Fruit fly (Drosophila melanogaster) whole organism, embryonic: ENCODE data around the gene Snx1.
A peak's percentile ranks its signal among the peaks of the same experiment; 100 is the strongest.

Experiments
- Antp ChIP-seq: fragments of 200-800 bp; sonication (Bioruptor generic); optimal IDR thresholded peaks from 3 replicates; lab custom pipeline; 2016; ENCODE audit warnings: missing biosample characterization, missing genetic modification characterization
- CG12942 ChIP-seq: fragments of 200-800 bp; sonication (Bioruptor generic); optimal IDR thresholded peaks from 3 replicates; lab custom pipeline; 2016; ENCODE audit warnings: missing biosample characterization, missing genetic modification characterization
- CG14441 ChIP-seq: fragments of 200-800 bp; sonication (Bioruptor generic); IDR thresholded peaks from 2 replicates; pipeline ENCODE4 v1.3.6; 2022; ENCODE audit warnings: missing biosample characterization, missing genetic modification characterization
- CG14710 ChIP-seq: fragments of 200-800 bp; sonication (Bioruptor generic); optimal IDR thresholded peaks from 3 replicates; lab custom pipeline; 2019; ENCODE audit warnings: missing biosample characterization, mild to moderate bottlenecking, missing genetic modification characterization, moderate library complexity
- CG15514 ChIP-seq: fragments of 200-800 bp; sonication (Bioruptor generic); optimal IDR thresholded peaks from 3 replicates; lab custom pipeline; 2017; ENCODE audit warnings: missing biosample characterization, missing genetic modification characterization, mild to moderate bottlenecking, moderate library complexity, missing genetic modification reagents
- CG1647 ChIP-seq: fragments of 200-800 bp; sonication (Bioruptor generic); optimal IDR thresholded peaks from 3 replicates; lab custom pipeline; 2016; ENCODE audit warnings: missing biosample characterization, missing genetic modification characterization
- CG17186 ChIP-seq: fragments of 200-800 bp; sonication (Bioruptor generic); optimal IDR thresholded peaks from 3 replicates; lab custom pipeline; 2017; ENCODE audit warnings: missing biosample characterization, missing genetic modification reagents, missing genetic modification characterization
- CG17829 ChIP-seq: fragments of 200-800 bp; optimal IDR thresholded peaks from 2 replicates; lab custom pipeline; 2019; ENCODE audit warnings: missing biosample characterization, mild to moderate bottlenecking, missing genetic modification characterization, moderate library complexity
- CG18599 ChIP-seq: fragments of 200-800 bp; sonication (Bioruptor generic); optimal IDR thresholded peaks from 3 replicates; lab custom pipeline; 2017; ENCODE audit warnings: missing biosample characterization, missing genetic modification characterization, mild to moderate bottlenecking, moderate library complexity, missing genetic modification reagents
- CG2889 ChIP-seq: fragments of 200-800 bp; sonication (Bioruptor generic); IDR thresholded peaks from 3 replicates; pipeline ENCODE4 v1.3.6; 2022; ENCODE audit warnings: missing biosample characterization, missing genetic modification characterization
- CG31365 ChIP-seq: fragments of 200-800 bp; sonication (Bioruptor generic); optimal IDR thresholded peaks from 2 replicates; lab custom pipeline; 2018; ENCODE audit warnings: missing biosample characterization, mild to moderate bottlenecking, missing genetic modification characterization
- CG33213 ChIP-seq: fragments of 200-800 bp; sonication (Bioruptor generic); optimal IDR thresholded peaks from 3 replicates; lab custom pipeline; 2016; ENCODE audit warnings: missing biosample characterization, missing genetic modification characterization
- CG34224 ChIP-seq: fragments of 200-800 bp; sonication (Bioruptor generic); IDR thresholded peaks from 3 replicates; pipeline ENCODE4 v1.3.6; 2022; ENCODE audit warnings: missing biosample characterization, missing genetic modification characterization; ENCODE audit not compliant: partially characterized antibody
- CG34376 ChIP-seq: fragments of 200-800 bp; sonication (Bioruptor generic); optimal IDR thresholded peaks from 2 replicates; lab custom pipeline; 2018; ENCODE audit warnings: missing biosample characterization, mild to moderate bottlenecking, missing genetic modification characterization
- CG4707 ChIP-seq: fragments of 200-800 bp; sonication (Bioruptor generic); optimal IDR thresholded peaks from 2 replicates; lab custom pipeline; 2018; ENCODE audit warnings: missing biosample characterization, mild to moderate bottlenecking, missing genetic modification characterization, moderate library complexity
- CG6175 ChIP-seq: fragments of 200-800 bp; sonication (Bioruptor generic); IDR thresholded peaks from 3 replicates; pipeline ENCODE4 v1.3.6; 2022; ENCODE audit warnings: missing biosample characterization, missing genetic modification characterization
- CG7271 ChIP-seq: fragments of 200-800 bp; sonication (Bioruptor generic); optimal IDR thresholded peaks from 2 replicates; lab custom pipeline; 2018; ENCODE audit warnings: missing biosample characterization, mild to moderate bottlenecking, missing genetic modification characterization, moderate library complexity
- CG7556 ChIP-seq: fragments of 200-800 bp; sonication (Bioruptor generic); optimal IDR thresholded peaks from 2 replicates; lab custom pipeline; 2017; ENCODE audit warnings: missing biosample characterization, mild to moderate bottlenecking, missing genetic modification characterization
- CG8388 ChIP-seq: fragments of 200-800 bp; sonication (Bioruptor generic); optimal IDR thresholded peaks from 2 replicates; lab custom pipeline; 2019; ENCODE audit warnings: missing biosample characterization, mild to moderate bottlenecking, missing genetic modification characterization, moderate library complexity
- CG9876 ChIP-seq: fragments of 200-800 bp; sonication (Bioruptor generic); optimal IDR thresholded peaks from 2 replicates; lab custom pipeline; 2016; ENCODE audit warnings: missing biosample characterization, missing genetic modification characterization
- Camta ChIP-seq: fragments of 200-800 bp; sonication (Bioruptor generic); optimal IDR thresholded peaks from 2 replicates; lab custom pipeline; 2016; ENCODE audit warnings: missing biosample characterization, missing genetic modification characterization
- Dip2 ChIP-seq: fragments of 200-800 bp; sonication (Bioruptor generic); IDR thresholded peaks from 2 replicates; pipeline ENCODE4 v1.3.6; 2022; ENCODE audit warnings: missing biosample characterization, missing genetic modification characterization
- Doc3 ChIP-seq: fragments of 200-800 bp; sonication (Bioruptor generic); IDR thresholded peaks from 3 replicates; pipeline ENCODE4 v1.3.6; 2022; ENCODE audit warnings: missing biosample characterization, missing genetic modification characterization; ENCODE audit not compliant: partially characterized antibody
- Eip74EF ChIP-seq, 2 experiments: fragments of 200-800 bp in 1 of 2; fragments of >200 bp in 1 of 2; sonication (Bioruptor generic) in 1 of 2; optimal IDR thresholded peaks; 2 replicates each; lab custom pipeline; 2017 to 2019; ENCODE audit warnings: missing biosample characterization in 2 of 2, missing genetic modification characterization in 2 of 2, mild to moderate bottlenecking in 1 of 2, moderate library complexity in 1 of 2
- Fer3 ChIP-seq: fragments of 200-800 bp; sonication (Bioruptor generic); optimal IDR thresholded peaks from 2 replicates; lab custom pipeline; 2018; ENCODE audit warnings: missing biosample characterization, mild to moderate bottlenecking, missing genetic modification characterization, moderate library complexity
- GATAe ChIP-seq: fragments of 200-800 bp; sonication (Bioruptor generic); conservative IDR thresholded peaks from 2 replicates; pipeline ENCODE4 v1.3.6; 2022; ENCODE audit warnings: missing biosample characterization, missing genetic modification characterization
- Hmr ChIP-seq: fragments of 200-800 bp; sonication (Bioruptor generic); optimal IDR thresholded peaks from 3 replicates; lab custom pipeline; 2017; ENCODE audit warnings: mild to moderate bottlenecking, missing biosample characterization, missing genetic modification reagents, missing genetic modification characterization
- Spps ChIP-seq: fragments of 200-800 bp; sonication (Bioruptor generic); optimal IDR thresholded peaks from 2 replicates; lab custom pipeline; 2018; ENCODE audit warnings: missing biosample characterization, mild to moderate bottlenecking, missing genetic modification characterization
- cato ChIP-seq: fragments of 200-800 bp; sonication (Bioruptor generic); optimal IDR thresholded peaks from 2 replicates; lab custom pipeline; 2016; ENCODE audit warnings: missing biosample characterization, missing genetic modification characterization, borderline replicate concordance
- crol ChIP-seq: fragments of 200-800 bp; sonication (Bioruptor generic); IDR thresholded peaks from 2 replicates; pipeline ENCODE4 v1.3.6; 2022; ENCODE audit warnings: missing biosample characterization, missing genetic modification characterization
- dan ChIP-seq: fragments of 200-800 bp; sonication (Bioruptor generic); IDR thresholded peaks from 2 replicates; pipeline ENCODE4 v1.3.6; 2022; ENCODE audit warnings: missing biosample characterization, missing genetic modification characterization
- dmrt99B ChIP-seq: fragments of 200-800 bp; sonication (Bioruptor generic); optimal IDR thresholded peaks from 2 replicates; lab custom pipeline; 2018; ENCODE audit warnings: missing biosample characterization, mild to moderate bottlenecking, missing genetic modification characterization, moderate library complexity
- ewg ChIP-seq: fragments of 200-800 bp; sonication (Bioruptor generic); optimal IDR thresholded peaks from 3 replicates; lab custom pipeline; 2017; ENCODE audit warnings: mild to moderate bottlenecking, missing biosample characterization, missing genetic modification reagents, missing genetic modification characterization
- gsb-n ChIP-seq: fragments of 200-800 bp; sonication (Bioruptor generic); optimal IDR thresholded peaks from 3 replicates; lab custom pipeline; 2018; ENCODE audit warnings: missing biosample characterization, mild to moderate bottlenecking, missing genetic modification characterization
- hbn ChIP-seq: fragments of 200-800 bp; sonication (Bioruptor generic); IDR thresholded peaks from 2 replicates; pipeline ENCODE4 v1.3.6; 2022; ENCODE audit warnings: missing biosample characterization, missing genetic modification characterization; ENCODE audit not compliant: partially characterized antibody
- hth ChIP-seq: fragments of >200 bp; optimal IDR thresholded peaks from 2 replicates; lab custom pipeline; 2017; ENCODE audit warnings: inconsistent platforms
- maf-S ChIP-seq: fragments of 200-800 bp; sonication (Bioruptor generic); optimal IDR thresholded peaks from 2 replicates; lab custom pipeline; 2016; ENCODE audit warnings: missing biosample characterization, missing genetic modification characterization
- mirr ChIP-seq: fragments of 200-800 bp; sonication (Bioruptor generic); optimal IDR thresholded peaks from 3 replicates; lab custom pipeline; 2018; ENCODE audit warnings: missing biosample characterization, mild to moderate bottlenecking, missing genetic modification characterization
- nau ChIP-seq: fragments of 200-800 bp; sonication (Bioruptor generic); optimal IDR thresholded peaks from 3 replicates; lab custom pipeline; 2017; ENCODE audit warnings: missing biosample characterization, mild to moderate bottlenecking, missing genetic modification characterization, missing genetic modification reagents
- nerfin-1 ChIP-seq: fragments of 200-800 bp; sonication (Bioruptor generic); optimal IDR thresholded peaks from 3 replicates; lab custom pipeline; 2019; ENCODE audit warnings: missing biosample characterization, mild to moderate bottlenecking, missing genetic modification characterization, moderate library complexity
- odd ChIP-seq: fragments of 200-800 bp; sonication (Bioruptor generic); optimal IDR thresholded peaks from 2 replicates; lab custom pipeline; 2017; ENCODE audit warnings: missing biosample characterization, mild to moderate bottlenecking, missing genetic modification characterization
- prd ChIP-seq, 3 experiments: fragments of >200 bp in 2 of 3; fragments of 200-800 bp in 1 of 3; sonication (Bioruptor generic) in 1 of 3; optimal IDR thresholded peaks in 2 of 3; IDR thresholded peaks in 1 of 3; 2 replicates in 2 of 3; 3 replicates in 1 of 3; pipeline versions ENCODE4 v1.3.6 to Lab custom; 2017 to 2022; ENCODE audit warnings: missing biosample characterization in 1 of 3, missing genetic modification characterization in 1 of 3
- salm ChIP-seq: fragments of 200-800 bp; sonication (Bioruptor generic); optimal IDR thresholded peaks from 2 replicates; lab custom pipeline; 2018; ENCODE audit warnings: missing biosample characterization, mild to moderate bottlenecking, missing genetic modification characterization
- schlank ChIP-seq: fragments of 200-800 bp; sonication (Bioruptor generic); optimal IDR thresholded peaks from 2 replicates; lab custom pipeline; 2018; ENCODE audit warnings: missing biosample characterization, mild to moderate bottlenecking, missing genetic modification characterization
- shn ChIP-seq: fragments of 200-800 bp; sonication (Bioruptor generic); optimal IDR thresholded peaks from 3 replicates; lab custom pipeline; 2016; ENCODE audit warnings: missing biosample characterization, missing genetic modification characterization
- sr ChIP-seq: fragments of 200-800 bp; sonication (Bioruptor generic); IDR thresholded peaks from 3 replicates; pipeline ENCODE4 v1.3.6; 2022; ENCODE audit warnings: missing biosample characterization, missing genetic modification characterization
- ssp ChIP-seq: fragments of 200-800 bp; sonication (Bioruptor generic); IDR thresholded peaks from 2 replicates; pipeline ENCODE4 v1.3.6; 2022; ENCODE audit warnings: missing biosample characterization, missing genetic modification characterization
- tin ChIP-seq: fragments of 200-800 bp; sonication (Bioruptor generic); optimal IDR thresholded peaks from 3 replicates; lab custom pipeline; 2016; ENCODE audit warnings: missing biosample characterization, missing genetic modification characterization
- tio ChIP-seq: fragments of 200-800 bp; sonication (Bioruptor generic); optimal IDR thresholded peaks from 2 replicates; lab custom pipeline; 2017; ENCODE audit warnings: missing biosample characterization, missing genetic modification characterization, inconsistent platforms
- toy ChIP-seq: fragments of 200-800 bp; sonication (Bioruptor generic); IDR thresholded peaks from 2 replicates; pipeline ENCODE4 v1.3.6; 2022; ENCODE audit warnings: missing biosample characterization, missing genetic modification characterization

Snx1 gene

dm6 chr2L:3435086-3435485 lies 14.4 kb upstream of the Snx1 start (continued):
- peak; percentile 61 for TF ChIP-seq crol (GFP tag; lab: Robert Waterston, UW)
- no peak for TF ChIP-seq odd (GFP tag; lab: Kevin White, UChicago)
- no peak for TF ChIP-seq Doc3 (GFP tag; lab: Robert Waterston, UW)
- peak; percentile 53 for TF ChIP-seq Hmr
- TF ChIP-seq hth (lab: Kevin White, UChicago), result no peak
- TF ChIP-seq CG1647 (GFP tag; lab: Kevin White, UChicago), result no peak
- TF ChIP-seq ewg (GFP tag; lab: Kevin White, UChicago), result peak; percentile 47
- TF ChIP-seq nau (GFP tag; lab: Kevin White, UChicago), result no peak
- TF ChIP-seq CG14441 (GFP tag; lab: Robert Waterston, UW), result 0 out of 2 replicates have a peak, but pooled peaks have one; percentile 29
- no peak for TF ChIP-seq maf-S (GFP tag; lab: Kevin White, UChicago)
- no peak for TF ChIP-seq CG2889 (GFP tag; lab: Robert Waterston, UW)
- no peak for TF ChIP-seq CG34224 (GFP tag; lab: Robert Waterston, UW)
- TF ChIP-seq schlank (tag; lab: Kevin White, UChicago), result no peak
- TF ChIP-seq Camta (GFP tag; lab: Kevin White, UChicago), result peak; percentile 9
- TF ChIP-seq CG15514 (GFP tag; lab: Kevin White, UChicago), result peak; percentile 9
- no peak for TF ChIP-seq GATAe (GFP tag; lab: Robert Waterston, UW)
- no peak for TF ChIP-seq CG4707 (GFP tag; lab: Kevin White, UChicago)
- peak; percentile 12 for TF ChIP-seq CG9876 (GFP tag; lab: Kevin White, UChicago)
- peak; percentile 69 for TF ChIP-seq dmrt99B
- peak; percentile 53; the same call in 1 of the 2 replicates for TF ChIP-seq ssp (GFP tag; lab: Robert Waterston, UW)
- TF ChIP-seq shn (GFP tag; lab: Kevin White, UChicago), result no peak
- TF ChIP-seq tio (GFP tag; lab: Kevin White, UChicago), result no peak
- TF ChIP-seq hbn (GFP tag; lab: Robert Waterston, UW), result no peak
- no peak for TF ChIP-seq CG6175 (GFP tag; lab: Robert Waterston, UW)
- no peak for TF ChIP-seq CG34376 (GFP tag; lab: Kevin White, UChicago)
- TF ChIP-seq CG14710 (tag; lab: Kevin White, UChicago), result peak; percentile 34
- TF ChIP-seq cato (GFP tag; lab: Kevin White, UChicago), result no peak
- no peak for TF ChIP-seq Antp (GFP tag; lab: Kevin White, UChicago)
- TF ChIP-seq Fer3 (tag; lab: Kevin White, UChicago), result no peak
- TF ChIP-seq prd (optimal IDR thresholded peaks at IDR 0.05; lab: Kevin White, UChicago), result no peak
- TF ChIP-seq prd (GFP tag; IDR thresholded peaks at IDR 0.05; lab: Robert Waterston, UW), result peak; percentile 76
- TF ChIP-seq CG17186 (GFP tag; lab: Kevin White, UChicago), result no peak
- TF ChIP-seq CG8388 (GFP tag; lab: Kevin White, UChicago), result peak; percentile 17
- TF ChIP-seq CG7271, result no peak
- no peak for TF ChIP-seq salm (tag; lab: Kevin White, UChicago)
- TF ChIP-seq mirr (GFP tag; lab: Kevin White, UChicago), result no peak
- peak; percentile 9; the same call in 1 of the 2 replicates for TF ChIP-seq dan (GFP tag; lab: Robert Waterston, UW)
- TF ChIP-seq sr (GFP tag; lab: Robert Waterston, UW), result no peak; the same call in 2 of the 3 replicates
- TF ChIP-seq CG31365, result no peak
- TF ChIP-seq gsb-n (tag; lab: Kevin White, UChicago), result no peak
- no peak for TF ChIP-seq toy (GFP tag; lab: Robert Waterston, UW)
- TF ChIP-seq Eip74EF (GFP tag; optimal IDR thresholded peaks at IDR 0.05; lab: Kevin White, UChicago), result no peak
- peak; percentile 48 for TF ChIP-seq CG18599 (GFP tag; lab: Kevin White, UChicago)
- peak; percentile 32 for TF ChIP-seq tin
- TF ChIP-seq Dip2, result no peak
- TF ChIP-seq CG33213 (GFP tag; lab: Kevin White, UChicago), result no peak
- peak; percentile 38 for TF ChIP-seq CG17829 (tag; lab: Kevin White, UChicago)
- TF ChIP-seq CG7556, result peak; percentile 39
- no peak for TF ChIP-seq Spps (tag; lab: Kevin White, UChicago)
- peak; percentile 7 for TF ChIP-seq nerfin-1
- no peak for TF ChIP-seq CG12942 (GFP tag; lab: Kevin White, UChicago)
